Worm (Caenorhabditis elegans) whole organism, L4 larva: ENCODE measurements around the gene amdh-1.

Source experiments
- egl-27 ChIP-seq: sonication (generic microtip); optimal IDR thresholded peaks from 3 replicates; lab custom pipeline; 2017; ENCODE audit warnings: missing biosample characterization, missing genetic modification reagents, missing genetic modification characterization
- lim-7 ChIP-seq: fragments of 200-800 bp; sonication (Bioruptor generic); IDR thresholded peaks from 2 replicates; pipeline ENCODE4 v1.3.6; 2022; ENCODE audit warnings: missing genetic modification characterization, missing compliant biosample characterization
- lin-1 ChIP-seq: fragments of 200-800 bp; sonication (Bioruptor generic); IDR thresholded peaks from 2 replicates; pipeline ENCODE4 v1.3.6; 2022; ENCODE audit warnings: missing genetic modification reagents, missing genetic modification characterization, missing compliant biosample characterization
- mdt-29 ChIP-seq: fragments of 200-800 bp; sonication (Bioruptor generic); IDR thresholded peaks from 2 replicates; pipeline ENCODE4 v1.3.6; 2022; ENCODE audit warnings: missing genetic modification reagents, missing genetic modification characterization, missing compliant biosample characterization
- nhr-77 ChIP-seq: fragments of 150-350 bp; optimal IDR thresholded peaks from 2 replicates; lab custom pipeline; 2014; ENCODE audit warnings: missing biosample characterization, missing genetic modification characterization
- snpc-4 ChIP-seq: fragments of 150-350 bp; optimal IDR thresholded peaks from 2 replicates; lab custom pipeline; 2014; ENCODE audit warnings: missing biosample characterization, missing genetic modification characterization
- unc-62 ChIP-seq, 3 experiments: fragments of 150-350 bp in 1 of 3; sonication (generic microtip); optimal IDR thresholded peaks in 2 of 3; peaks in 1 of 3; 1 replicate in 1 of 3; 2 replicates in 2 of 3; lab custom pipeline; 2014 to 2017; ENCODE audit warnings: missing biosample characterization in 3 of 3, missing genetic modification characterization in 3 of 3, missing genetic modification reagents in 3 of 3, missing genotype in 1 of 3
- ztf-7 ChIP-seq: fragments of 150-350 bp; optimal IDR thresholded peaks from 2 replicates; lab custom pipeline; 2014; ENCODE audit warnings: missing biosample characterization, missing genetic modification characterization

- TF ChIP-seq nhr-77 (tag; lab: Kevin White, UChicago) (no peak), snpc-4 (tag; lab: Kevin White, UChicago) (no peak), unc-62 (GFP tag; optimal IDR thresholded peaks at IDR 0.05 in 1 of 2; lab: Kevin White, UChicago) (no peak), unc-62 (tag; optimal IDR thresholded peaks at IDR 0.05; lab: Kevin White, UChicago) (no peak), ztf-7 (no peak), lim-7 (GFP tag; lab: Robert Waterston, UW) (no peak), egl-27 (tag; lab: Kevin White, UChicago) (no peak), lin-1 (no peak), mdt-29 (no peak)
Measured at ce11 chrIII:6309066-6309465, 57.5 kb downstream of the amdh-1 start, which contains the start of gene gar-2.
